Fruit fly (Drosophila melanogaster) ovary, adult (tissue): ENCODE data around the gene CG31206.
"Not testable (repeated sequence)": the region's sequence is repeated elsewhere in the genome, so short reads cannot be mapped to it uniquely, and the experiment has no call there.

Source experiments
- CG17801 ChIP-seq: fragments of 200-800 bp; optimal IDR thresholded peaks from 2 replicates; lab custom pipeline; 2019; ENCODE audit warnings: missing biosample characterization, mild to moderate bottlenecking, missing genetic modification characterization, moderate library complexity; ENCODE audit not compliant: partially characterized antibody

The CG31206 gene

dm6 chr3R:20107863-20108262, at the start of gene CG31206:
TSS of gene CG31206 (minus strand) at chr3R:20107963.
- TF ChIP-seq CG17801 (GFP tag; lab: Kevin White, UChicago), result no peak

dm6 chr3R:20154657-20155056, 46.9 kb upstream of the CG31206 start:
- TF ChIP-seq CG17801 (GFP tag; lab: Kevin White, UChicago), result no peak

- no peak for TF ChIP-seq CG17801 (GFP tag; lab: Kevin White, UChicago)
Measured at dm6 chr3R:20124394-20124793, 16.6 kb upstream of the CG31206 start.

- no peak for TF ChIP-seq CG17801 (GFP tag; lab: Kevin White, UChicago)
Measured at dm6 chr3R:20120760-20121159, 13.0 kb upstream of the CG31206 start, which contains the start of gene Gr92a. TSS of gene Gr92a (plus strand) at chr3R:20121060.

dm6 chr3R:20114538-20114937, 6.8 kb upstream of the CG31206 start, which contains the start of gene CG10887:
TSS of gene CG10887 (plus strand) at chr3R:20114838.
- TF ChIP-seq CG17801 (GFP tag; lab: Kevin White, UChicago), result not testable (repeated sequence)

dm6 chr3R:20082350-20082749, 25.4 kb downstream of the CG31206 start, which contains the start of gene Rh3:
TSS of gene Rh3 (minus strand) at chr3R:20082450.
- TF ChIP-seq CG17801 (GFP tag; lab: Kevin White, UChicago), result no peak

- TF ChIP-seq CG17801 (GFP tag; lab: Kevin White, UChicago), result no peak
Measured at dm6 chr3R:20080205-20080604, 27.6 kb downstream of the CG31206 start.

dm6 chr3R:20066435-20066834, 41.3 kb downstream of the CG31206 start:
- TF ChIP-seq CG17801 (GFP tag; lab: Kevin White, UChicago), result no peak

dm6 chr3R:20059650-20060049, 48.1 kb downstream of the CG31206 start, which contains the start of gene CG4390:
TSS of gene CG4390 (minus strand) at chr3R:20059750.
- TF ChIP-seq CG17801 (GFP tag; lab: Kevin White, UChicago), result no peak

- TF ChIP-seq CG17801 (GFP tag; lab: Kevin White, UChicago), result no peak
Measured at dm6 chr3R:20058960-20059359, 48.8 kb downstream of the CG31206 start.

- no peak for TF ChIP-seq CG17801 (GFP tag; lab: Kevin White, UChicago)
Measured at dm6 chr3R:20057501-20057900, 50.3 kb downstream of the CG31206 start, which contains the start of gene mdlc. TSS of gene mdlc (plus strand) at chr3R:20057748.
